Worm (Caenorhabditis elegans) whole organism, L2 larva: ENCODE data around the gene Y39A1A.24.

Source experiments
- R02D3.7 ChIP-seq: fragments of 150-350 bp; optimal IDR thresholded peaks from 2 replicates; lab custom pipeline; 2014; ENCODE audit warnings: missing biosample characterization, missing genetic modification characterization
- aly-2 ChIP-seq: fragments of 150-350 bp; optimal IDR thresholded peaks from 2 replicates; lab custom pipeline; 2014; ENCODE audit warnings: missing biosample characterization, missing genetic modification characterization
- blmp-1 ChIP-seq: sonication (generic microtip); optimal IDR thresholded peaks from 2 replicates; lab custom pipeline; 2017; ENCODE audit warnings: missing genetic modification characterization, mild to moderate bottlenecking, missing compliant biosample characterization, antibody characterized with exemption, moderate library complexity; ENCODE audit not compliant: insufficient read depth
- ceh-82 ChIP-seq: fragments of 150-350 bp; optimal IDR thresholded peaks from 2 replicates; lab custom pipeline; 2014; ENCODE audit warnings: missing biosample characterization, missing genetic modification characterization
- egl-27 ChIP-seq: sonication (generic microtip); optimal IDR thresholded peaks from 3 replicates; lab custom pipeline; 2017; ENCODE audit warnings: missing biosample characterization, missing genetic modification reagents, missing genetic modification characterization
- nhr-10 ChIP-seq: sonication (generic microtip); optimal IDR thresholded peaks from 2 replicates; lab custom pipeline; 2017; ENCODE audit warnings: missing biosample characterization, missing genetic modification characterization
- skn-1 ChIP-seq: sonication (generic microtip); optimal IDR thresholded peaks from 2 replicates; lab custom pipeline; 2017; ENCODE audit warnings: missing biosample characterization, missing genetic modification characterization
- snpc-4 ChIP-seq: fragments of 150-350 bp; optimal IDR thresholded peaks from 2 replicates; lab custom pipeline; 2014; ENCODE audit warnings: missing biosample characterization, missing genetic modification characterization
- unc-39 ChIP-seq: fragments of 150-350 bp; optimal IDR thresholded peaks from 2 replicates; lab custom pipeline; 2014; ENCODE audit warnings: missing biosample characterization, missing genetic modification characterization
- unc-55 ChIP-seq: fragments of 150-350 bp; sonication (generic microtip); optimal IDR thresholded peaks from 3 replicates; lab custom pipeline; 2014; ENCODE audit warnings: missing biosample characterization, missing genetic modification reagents, missing genetic modification characterization
- unc-62 ChIP-seq: fragments of 150-350 bp; optimal IDR thresholded peaks from 2 replicates; lab custom pipeline; 2014; ENCODE audit warnings: missing biosample characterization, missing genetic modification reagents, missing genetic modification characterization
- ztf-4 ChIP-seq: fragments of 150-350 bp; optimal IDR thresholded peaks from 2 replicates; lab custom pipeline; 2014; ENCODE audit warnings: missing biosample characterization, missing genetic modification characterization

- no peak for TF ChIP-seq ztf-4 (tag; lab: Kevin White, UChicago)
- TF ChIP-seq ceh-82 (tag; lab: Kevin White, UChicago): no peak
- no peak for TF ChIP-seq unc-55 (GFP tag; lab: Kevin White, UChicago)
- TF ChIP-seq blmp-1 (tag; lab: Kevin White, UChicago): no peak
- TF ChIP-seq R02D3.7 (tag; lab: Kevin White, UChicago): no peak
- TF ChIP-seq unc-39 (tag; lab: Kevin White, UChicago): no peak
- no peak for TF ChIP-seq unc-62 (GFP tag; lab: Kevin White, UChicago)
- no peak for TF ChIP-seq skn-1 (tag; lab: Kevin White, UChicago)
- TF ChIP-seq aly-2 (tag; lab: Kevin White, UChicago): no peak
- no peak for TF ChIP-seq nhr-10 (tag; lab: Kevin White, UChicago)
- TF ChIP-seq egl-27: no peak
- no peak for TF ChIP-seq snpc-4 (tag; lab: Kevin White, UChicago)
Measured at ce11 chrIII:10654718-10655117, 42.3 kb downstream of the Y39A1A.24 start, which contains the start of gene cnt-2.
